Fruit fly (Drosophila melanogaster) whole organism, pupa: ENCODE data around the gene RpL10Ab.
A peak's percentile ranks its signal among the peaks of the same experiment; 100 is the strongest.

Source experiments
- CG10348 ChIP-seq: fragments of 200-800 bp; sonication (Bioruptor generic); IDR thresholded peaks from 2 replicates; pipeline ENCODE4 v1.3.6; 2022; ENCODE audit warnings: missing biosample characterization, missing genetic modification characterization
- CG12605 ChIP-seq: fragments of 200-800 bp; sonication (Bioruptor generic); IDR thresholded peaks from 2 replicates; pipeline ENCODE4 v1.3.6; 2022; ENCODE audit warnings: missing biosample characterization, missing genetic modification characterization
- CG13204 ChIP-seq: fragments of 200-800 bp; sonication (Bioruptor generic); optimal IDR thresholded peaks from 2 replicates; lab custom pipeline; 2018; ENCODE audit warnings: missing biosample characterization, mild to moderate bottlenecking, missing genetic modification characterization, moderate library complexity
- CG14655 ChIP-seq: fragments of 200-800 bp; sonication (Bioruptor generic); optimal IDR thresholded peaks from 3 replicates; lab custom pipeline; 2017; ENCODE audit warnings: mild to moderate bottlenecking, missing biosample characterization, missing genetic modification reagents, missing genetic modification characterization
- CG15710 ChIP-seq: fragments of 200-800 bp; sonication (Bioruptor generic); optimal IDR thresholded peaks from 2 replicates; lab custom pipeline; 2018; ENCODE audit warnings: missing biosample characterization, mild to moderate bottlenecking, missing genetic modification characterization, moderate library complexity
- CG17806 ChIP-seq: fragments of 200-800 bp; sonication (Bioruptor generic); optimal IDR thresholded peaks from 2 replicates; lab custom pipeline; 2018; ENCODE audit warnings: missing biosample characterization, mild to moderate bottlenecking, missing genetic modification characterization, moderate library complexity
- CG32121 ChIP-seq: fragments of 200-800 bp; sonication (Bioruptor generic); IDR thresholded peaks from 2 replicates; pipeline ENCODE4 v1.3.6; 2022; ENCODE audit warnings: missing biosample characterization, missing genetic modification characterization
- CG34367 ChIP-seq: fragments of 200-800 bp; sonication (Bioruptor generic); optimal IDR thresholded peaks from 2 replicates; lab custom pipeline; 2018; ENCODE audit warnings: missing biosample characterization, mild to moderate bottlenecking, missing genetic modification characterization
- CG4496 ChIP-seq: fragments of 200-800 bp; sonication (Bioruptor generic); IDR thresholded peaks from 3 replicates; pipeline ENCODE4 v1.3.6; 2022; ENCODE audit warnings: missing biosample characterization, missing genetic modification characterization
- CG8159 ChIP-seq: fragments of 200-800 bp; sonication (Bioruptor generic); optimal IDR thresholded peaks from 3 replicates; lab custom pipeline; 2018; ENCODE audit warnings: missing biosample characterization, mild to moderate bottlenecking, missing genetic modification characterization, moderate library complexity
- CG8301 ChIP-seq: fragments of 200-800 bp; sonication (Bioruptor generic); optimal IDR thresholded peaks from 2 replicates; lab custom pipeline; 2018; ENCODE audit warnings: missing biosample characterization, mild to moderate bottlenecking, missing genetic modification characterization
- CG9948 ChIP-seq: fragments of 200-800 bp; sonication (Bioruptor generic); optimal IDR thresholded peaks from 2 replicates; lab custom pipeline; 2018; ENCODE audit warnings: missing biosample characterization, mild to moderate bottlenecking, missing genetic modification characterization, moderate library complexity
- D1 ChIP-seq: fragments of 200-800 bp; sonication (Bioruptor generic); optimal IDR thresholded peaks from 2 replicates; lab custom pipeline; 2018; ENCODE audit warnings: missing biosample characterization, mild to moderate bottlenecking, missing genetic modification characterization, moderate library complexity
- EcR ChIP-seq: fragments of 200-800 bp; sonication (Bioruptor generic); optimal IDR thresholded peaks from 3 replicates; lab custom pipeline; 2019; ENCODE audit warnings: missing biosample characterization, missing genetic modification characterization, mild to moderate bottlenecking, moderate library complexity, missing genetic modification reagents
- Ets98B ChIP-seq: fragments of 200-800 bp; sonication (Bioruptor generic); IDR thresholded peaks from 2 replicates; pipeline ENCODE4 v1.3.6; 2022; ENCODE audit warnings: missing biosample characterization, missing genetic modification characterization
- Pif1A ChIP-seq: fragments of 200-800 bp; sonication (Bioruptor generic); optimal IDR thresholded peaks from 3 replicates; lab custom pipeline; 2016; ENCODE audit warnings: missing biosample characterization, missing genetic modification characterization
- Pif1B ChIP-seq: fragments of 200-800 bp; sonication (Bioruptor generic); optimal IDR thresholded peaks from 3 replicates; lab custom pipeline; 2016; ENCODE audit warnings: missing biosample characterization, missing genetic modification characterization
- Snoo ChIP-seq: fragments of 200-800 bp; sonication (Bioruptor generic); optimal IDR thresholded peaks from 3 replicates; lab custom pipeline; 2017; ENCODE audit warnings: missing biosample characterization, mild to moderate bottlenecking, missing genetic modification characterization, inconsistent platforms
- fd96Ca ChIP-seq: fragments of 200-800 bp; sonication (Bioruptor generic); IDR thresholded peaks from 3 replicates; pipeline ENCODE4 v1.3.6; 2022; ENCODE audit warnings: missing biosample characterization, missing genetic modification characterization
- gl ChIP-seq: fragments of 200-800 bp; sonication (Bioruptor generic); optimal IDR thresholded peaks from 2 replicates; lab custom pipeline; 2018; ENCODE audit warnings: missing biosample characterization, mild to moderate bottlenecking, missing genetic modification characterization
- rn ChIP-seq: fragments of 200-800 bp; sonication (Bioruptor generic); IDR thresholded peaks from 2 replicates; pipeline ENCODE4 v1.3.6; 2022; ENCODE audit warnings: missing biosample characterization, missing genetic modification characterization

The RpL10Ab gene

DNA sequence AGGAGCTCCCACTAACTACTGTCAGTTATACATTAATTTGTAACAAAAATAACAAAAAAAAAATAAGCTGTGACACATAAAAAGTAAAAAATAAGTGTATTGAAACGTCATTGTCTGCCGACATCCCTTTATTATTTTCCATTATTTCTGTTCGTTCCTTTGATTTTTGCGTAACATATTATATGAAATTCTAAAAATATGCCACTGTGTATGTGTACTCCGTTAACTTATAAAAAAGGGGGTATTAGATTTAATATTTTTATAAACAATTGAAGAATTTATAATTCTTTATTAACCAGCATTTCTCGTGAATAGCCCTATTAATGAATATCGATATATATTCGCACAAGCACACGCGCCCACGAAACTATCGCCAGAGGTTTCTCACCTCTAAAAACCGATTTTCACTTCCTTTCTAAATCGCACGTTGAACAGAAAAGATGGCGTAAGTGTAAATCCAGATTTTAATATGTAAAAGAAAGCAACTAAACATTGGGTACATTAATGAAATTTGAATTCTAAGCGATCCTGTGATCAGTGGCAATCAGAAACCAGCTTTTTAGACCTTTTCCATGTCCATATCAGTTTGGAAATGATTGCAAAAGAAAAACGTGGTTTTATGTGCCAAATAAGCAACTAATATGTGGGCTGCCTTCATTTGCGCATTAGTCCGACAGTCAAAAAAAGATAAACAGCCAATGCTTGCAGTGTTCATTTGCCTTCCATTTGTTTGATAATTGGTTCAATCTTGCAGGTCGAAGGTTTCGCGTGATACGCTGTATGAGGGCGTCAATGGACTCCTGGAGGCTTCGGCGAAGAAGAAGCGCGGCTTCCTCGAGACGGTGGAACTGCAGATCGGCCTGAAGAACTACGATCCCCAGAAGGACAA lies at the start of gene RpL10Ab:
Gene RpL10Ab (plus strand): TSS at position 406 of the 889 bp plus-strand sequence.
- TF ChIP-seq CG8159 (tag; lab: Kevin White, UChicago): peak; percentile 70
- TF ChIP-seq Pif1B (GFP tag; lab: Kevin White, UChicago): no peak
- TF ChIP-seq CG8301 (tag; lab: Kevin White, UChicago): no peak
- peak; percentile 65 for TF ChIP-seq Snoo
- peak; percentile 7 for TF ChIP-seq CG9948 (tag; lab: Kevin White, UChicago)
- peak; percentile 42 for TF ChIP-seq CG34367
- TF ChIP-seq CG10348 (GFP tag; lab: Robert Waterston, UW): peak; percentile 21; the same call in 1 of the 2 replicates
- peak; percentile 34; the same call in 1 of the 2 replicates for TF ChIP-seq Ets98B (GFP tag; lab: Robert Waterston, UW)
- no peak for TF ChIP-seq rn (GFP tag; lab: Robert Waterston, UW)
- TF ChIP-seq CG4496 (GFP tag; lab: Robert Waterston, UW): peak; percentile 69; the same call in 2 of the 3 replicates
- no peak for TF ChIP-seq EcR
- peak; percentile 52 for TF ChIP-seq CG32121 (GFP tag; lab: Robert Waterston, UW)
- TF ChIP-seq gl: no peak
- peak; percentile 38 for TF ChIP-seq CG15710
- TF ChIP-seq, all 21 proteins: peak for 9

DNA sequence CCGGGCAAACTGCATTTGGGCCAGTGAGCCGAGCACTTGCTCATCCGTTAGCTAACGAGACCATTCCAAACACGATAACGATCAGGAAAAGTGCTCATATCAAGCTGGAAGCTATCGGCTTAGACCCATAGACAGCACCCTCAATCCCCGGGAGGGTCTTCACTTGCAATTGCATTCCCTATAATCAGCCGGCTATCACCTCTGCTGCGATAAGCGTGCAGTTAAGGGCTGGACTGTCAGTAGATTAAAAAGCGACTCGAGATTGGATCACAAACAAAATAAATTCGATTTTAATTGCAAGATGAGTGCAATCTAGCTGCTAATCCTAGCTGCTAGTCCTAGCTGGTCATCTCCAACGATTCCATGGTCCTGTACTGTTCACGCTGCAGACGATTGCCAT lies 48.9 kb upstream of the RpL10Ab start:
- no peak for TF ChIP-seq CG15710
- TF ChIP-seq gl: no peak
- no peak for TF ChIP-seq CG13204 (GFP tag; lab: Kevin White, UChicago)
- no peak for TF ChIP-seq Pif1A (GFP tag; lab: Kevin White, UChicago)
- no peak for TF ChIP-seq CG4496 (GFP tag; lab: Robert Waterston, UW)
- TF ChIP-seq CG12605: no peak
- TF ChIP-seq CG10348 (GFP tag; lab: Robert Waterston, UW): no peak
- no peak for TF ChIP-seq CG32121 (GFP tag; lab: Robert Waterston, UW)
- TF ChIP-seq EcR: no peak
- no peak for TF ChIP-seq CG17806 (tag; lab: Kevin White, UChicago)
- TF ChIP-seq CG34367: no peak
- TF ChIP-seq CG8159 (tag; lab: Kevin White, UChicago): no peak
- TF ChIP-seq rn (GFP tag; lab: Robert Waterston, UW): no peak
- TF ChIP-seq D1 (tag; lab: Kevin White, UChicago): no peak
- TF ChIP-seq, all 21 proteins: peak for 0

DNA sequence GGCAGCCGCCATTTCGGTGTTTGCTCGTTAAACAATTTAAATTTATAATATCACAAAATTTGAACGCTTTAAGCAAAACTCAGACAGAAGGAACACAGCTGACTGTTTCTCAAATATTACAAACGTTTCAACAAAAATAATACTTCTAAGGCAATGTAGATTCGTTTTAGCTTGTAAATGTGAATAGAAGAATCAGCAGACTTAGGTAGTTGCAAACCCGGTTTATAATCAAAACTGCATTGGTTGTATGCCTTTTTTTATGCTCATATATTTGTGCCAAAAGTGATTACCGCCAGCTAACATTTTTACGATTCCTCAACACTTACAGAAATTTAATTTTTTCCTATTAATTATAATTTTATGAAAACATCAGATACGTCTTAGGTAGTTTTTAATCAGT lies 48.2 kb upstream of the RpL10Ab start, which contains the start of gene Tim13:
Gene Tim13 (minus strand): TSS at position 101 of the 400 bp plus-strand sequence.
- TF ChIP-seq CG8301 (tag; lab: Kevin White, UChicago): no peak
- TF ChIP-seq CG17806 (tag; lab: Kevin White, UChicago): no peak
- TF ChIP-seq CG13204 (GFP tag; lab: Kevin White, UChicago): no peak
- no peak for TF ChIP-seq CG9948 (tag; lab: Kevin White, UChicago)
- no peak for TF ChIP-seq Snoo
- TF ChIP-seq gl: no peak
- no peak for TF ChIP-seq rn (GFP tag; lab: Robert Waterston, UW)
- no peak for TF ChIP-seq Ets98B (GFP tag; lab: Robert Waterston, UW)
- TF ChIP-seq Pif1A (GFP tag; lab: Kevin White, UChicago): no peak
- no peak for TF ChIP-seq CG4496 (GFP tag; lab: Robert Waterston, UW)
- TF ChIP-seq CG10348 (GFP tag; lab: Robert Waterston, UW): no peak
- TF ChIP-seq EcR: no peak
- no peak for TF ChIP-seq CG14655 (GFP tag; lab: Kevin White, UChicago)
- TF ChIP-seq CG34367: no peak
- TF ChIP-seq fd96Ca (GFP tag; lab: Robert Waterston, UW): no peak
- no peak for TF ChIP-seq CG12605
- no peak for TF ChIP-seq Pif1B (GFP tag; lab: Kevin White, UChicago)
- TF ChIP-seq D1 (tag; lab: Kevin White, UChicago): no peak

DNA sequence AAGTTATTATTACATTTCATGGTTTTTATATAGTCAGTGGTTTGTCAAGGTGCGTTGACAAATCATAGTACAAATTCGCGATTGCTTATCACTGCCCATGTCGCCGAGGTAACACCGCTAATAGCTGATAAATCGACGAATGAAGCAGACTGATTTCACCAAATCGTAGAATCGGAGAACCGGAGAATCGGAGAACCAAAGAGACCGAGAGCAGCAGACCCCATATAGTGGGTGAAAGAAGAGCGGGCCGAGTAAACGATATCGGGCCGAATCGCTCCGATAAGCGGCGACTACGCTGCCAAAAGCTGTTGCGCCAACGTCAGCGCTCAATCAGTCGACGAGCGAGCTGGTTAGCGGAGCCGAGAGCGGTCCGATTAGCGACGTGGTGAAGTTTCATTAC lies 45.9 kb upstream of the RpL10Ab start, which contains the start of gene CG14131:
Gene CG14131 (plus strand): TSS at position 343 of the 400 bp plus-strand sequence.
- TF ChIP-seq CG32121 (GFP tag; lab: Robert Waterston, UW) (no peak), D1 (tag; lab: Kevin White, UChicago) (no peak), CG15710 (no peak), CG14655 (GFP tag; lab: Kevin White, UChicago) (no peak), fd96Ca (GFP tag; lab: Robert Waterston, UW) (no peak), CG34367 (no peak), gl (no peak), Pif1A (GFP tag; lab: Kevin White, UChicago) (no peak), CG10348 (GFP tag; lab: Robert Waterston, UW) (no peak), CG12605 (no peak), CG9948 (tag; lab: Kevin White, UChicago) (no peak), CG17806 (tag; lab: Kevin White, UChicago) (no peak), CG13204 (GFP tag; lab: Kevin White, UChicago) (no peak), CG8159 (tag; lab: Kevin White, UChicago) (no peak), CG8301 (tag; lab: Kevin White, UChicago) (no peak), Snoo (no peak), CG4496 (GFP tag; lab: Robert Waterston, UW) (no peak)

DNA sequence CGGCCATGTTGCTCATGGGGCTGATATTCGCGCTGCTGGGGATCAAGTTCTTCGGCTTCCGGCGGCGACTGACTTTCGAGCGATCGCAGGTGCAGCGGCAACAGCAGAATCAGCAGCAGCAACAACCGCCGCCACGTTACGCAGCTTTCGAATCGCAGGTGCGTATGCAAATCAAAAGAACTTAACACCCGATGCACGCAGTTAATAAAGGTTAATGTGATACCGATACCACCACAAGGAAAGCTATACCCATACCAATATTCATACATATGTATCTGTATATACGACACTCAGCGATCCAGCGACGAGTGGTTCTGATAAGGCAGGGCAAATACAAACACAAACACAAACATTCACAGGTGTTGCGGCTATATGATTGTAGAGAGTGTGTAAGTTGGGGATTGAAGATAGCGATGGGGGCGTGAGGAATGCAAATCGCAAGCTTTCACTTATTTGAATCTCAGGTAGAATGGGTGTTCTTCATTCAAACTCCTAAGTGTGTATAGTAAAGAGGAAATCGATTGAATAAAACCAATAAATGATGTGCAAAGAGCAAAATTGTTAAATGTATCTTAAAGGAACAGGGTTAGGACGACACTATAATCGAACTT lies 45.2 kb upstream of the RpL10Ab start:
- TF ChIP-seq CG12605 (no peak), Snoo (no peak), CG34367 (no peak), CG9948 (tag; lab: Kevin White, UChicago) (no peak), gl (no peak), Pif1A (GFP tag; lab: Kevin White, UChicago) (no peak), D1 (tag; lab: Kevin White, UChicago) (no peak), fd96Ca (GFP tag; lab: Robert Waterston, UW) (no peak), rn (GFP tag; lab: Robert Waterston, UW) (no peak), CG8301 (tag; lab: Kevin White, UChicago) (no peak), CG17806 (tag; lab: Kevin White, UChicago) (no peak), EcR (peak; percentile 7), CG4496 (GFP tag; lab: Robert Waterston, UW) (0 out of 3 replicates have a peak, but pooled peaks have one; percentile 28), CG13204 (GFP tag; lab: Kevin White, UChicago) (no peak)
